Worm (Caenorhabditis elegans): ENCODE data around the gene mrpl-41.

Gene mrpl-41

DNA sequence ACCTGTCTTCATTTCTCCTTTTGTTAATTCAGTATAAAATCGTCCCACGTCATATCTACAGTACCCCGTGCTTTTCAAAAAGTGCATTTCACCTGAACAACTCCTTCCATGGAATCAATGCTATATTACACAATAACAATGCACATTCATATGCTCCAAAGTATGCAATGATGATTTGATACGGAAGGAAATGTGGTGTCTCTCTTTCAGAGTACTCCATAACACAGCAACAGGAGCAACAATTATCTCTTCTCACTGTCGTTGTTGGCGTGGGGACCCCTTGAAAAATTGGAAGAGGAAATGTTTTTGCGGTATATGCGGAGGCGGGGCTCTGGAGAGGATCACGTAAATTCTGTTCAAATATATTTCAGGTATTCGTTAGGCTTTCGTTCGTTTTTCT is 31.2 kb upstream of the mrpl-41 start, which contains the start of gene cat-2:
Gene cat-2, plus strand, starts transcription at position 301 of the 400 bp plus-strand sequence.
- TF ChIP-seq xbp-1 (tag; optimal IDR thresholded peaks at IDR 0.05) (no peak), mef-2 (tag; optimal IDR thresholded peaks at IDR 0.05) (no peak), isw-1 (GFP tag; IDR thresholded peaks at IDR 0.05) (no peak), nhr-84 (tag; optimal IDR thresholded peaks at IDR 0.05) (no peak), snpc-4 (tag; optimal IDR thresholded peaks at IDR 0.05) (no peak), nhr-20 (tag; optimal IDR thresholded peaks at IDR 0.05) (no peak), efl-1 (optimal IDR thresholded peaks at IDR 0.05) (no peak), efl-1 (GFP tag; optimal IDR thresholded peaks at IDR 0.05 in 1 of 2) (no peak), mep-1 (tag; optimal IDR thresholded peaks at IDR 0.05) (no peak), lin-13 (GFP tag; optimal IDR thresholded peaks at IDR 0.05) (no peak), tlp-1 (tag; optimal IDR thresholded peaks at IDR 0.05) (no peak), nhr-47 (tag; optimal IDR thresholded peaks at IDR 0.05) (no peak), aly-2 (tag; optimal IDR thresholded peaks at IDR 0.05) (no peak), nhr-12 (tag; optimal IDR thresholded peaks at IDR 0.05) (no peak), alr-1 (tag; optimal IDR thresholded peaks at IDR 0.05; ENCODE audit: borderline replicate concordance) (no peak), C04F5.9 (tag; optimal IDR thresholded peaks at IDR 0.05) (no peak), C34B4.2 (tag; optimal IDR thresholded peaks at IDR 0.05) (no peak), pqm-1 (tag; optimal IDR thresholded peaks at IDR 0.05) (no peak), efl-3 (GFP tag; optimal IDR thresholded peaks at IDR 0.05) (no peak), sup-37 (GFP tag; optimal IDR thresholded peaks at IDR 0.05) (no peak)

DNA sequence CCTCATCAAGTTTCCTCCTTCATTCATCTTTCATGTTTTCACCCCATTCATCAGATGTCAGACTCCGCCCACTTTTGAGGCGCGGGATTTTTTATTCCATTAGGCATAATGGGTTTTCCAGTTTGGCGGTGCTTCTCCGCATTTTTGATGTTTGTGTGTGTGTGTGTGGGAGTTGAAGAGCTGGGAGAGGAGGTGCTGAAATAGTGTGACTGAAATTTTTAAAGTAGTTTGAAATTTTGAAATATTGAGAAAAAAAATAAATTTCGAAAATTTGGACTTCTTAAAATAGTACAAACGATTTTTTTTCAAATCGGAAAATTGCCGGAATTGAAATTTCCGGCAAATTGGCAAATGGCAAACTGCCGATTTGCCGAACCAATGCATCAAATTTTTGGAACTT is 25.2 kb upstream of the mrpl-41 start, which contains the start of gene scc-2:
Gene scc-2, minus strand, starts transcription at position 101 of the 400 bp plus-strand sequence.
- TF ChIP-seq sptf-1 (tag; optimal IDR thresholded peaks at IDR 0.05): no peak

DNA sequence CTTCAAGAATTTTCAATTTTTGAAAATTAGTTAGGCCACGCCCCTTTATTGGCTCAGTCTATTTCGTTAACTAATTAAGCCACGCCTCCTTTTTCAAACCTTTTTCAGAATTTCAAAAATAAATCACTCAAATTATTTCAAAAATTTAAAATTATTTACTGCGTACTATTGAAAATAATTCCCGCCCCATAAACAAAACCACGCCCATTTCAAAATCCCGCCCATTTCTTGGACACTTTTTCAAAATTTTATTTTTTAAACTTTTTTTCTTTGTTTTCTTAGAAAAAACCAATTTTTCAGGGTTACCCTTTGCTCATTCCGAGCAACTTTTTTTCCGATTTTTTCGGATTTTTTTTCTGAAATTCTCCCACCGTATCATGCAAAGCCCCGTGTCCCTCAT is 24.7 kb upstream of the mrpl-41 start, which contains the start of gene B0432.14:
Gene B0432.14, plus strand, starts transcription at position 301 of the 400 bp plus-strand sequence.
- TF ChIP-seq unc-86 (tag; optimal IDR thresholded peaks at IDR 0.05) (no peak), nhr-11 (tag; optimal IDR thresholded peaks at IDR 0.05) (no peak), lir-3 (tag; optimal IDR thresholded peaks at IDR 0.05; ENCODE audit: poor library complexity) (no peak), nhr-28 (tag; optimal IDR thresholded peaks at IDR 0.05) (no peak), egl-27 (tag; optimal IDR thresholded peaks at IDR 0.05) (no peak), efl-3 (GFP tag; optimal IDR thresholded peaks at IDR 0.05) (no peak), pqm-1 (tag; optimal IDR thresholded peaks at IDR 0.05) (no peak), elt-2 (tag; optimal IDR thresholded peaks at IDR 0.05) (no peak)

DNA sequence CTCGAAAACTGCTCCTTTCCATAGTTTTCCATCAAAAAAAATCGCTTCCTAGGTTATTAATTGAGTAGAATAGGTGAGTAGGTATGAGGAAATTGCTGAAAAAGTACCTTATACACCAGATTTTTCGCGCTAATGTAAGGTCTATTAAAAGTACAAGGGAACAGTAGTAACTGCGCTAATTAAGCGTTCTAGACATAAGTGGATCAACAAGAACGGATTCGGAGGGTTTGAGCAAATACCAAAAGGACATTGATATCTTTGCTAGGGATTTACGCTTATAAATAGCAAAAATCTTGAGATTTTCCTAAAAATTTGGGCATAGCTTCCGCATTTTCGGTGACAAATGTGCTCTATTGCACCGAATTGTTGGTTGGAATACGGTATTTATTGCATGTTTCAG is 14.9 kb upstream of the mrpl-41 start, which contains the start of gene B0432.7:
Gene B0432.7, minus strand, starts transcription at position 101 of the 400 bp plus-strand sequence.
- TF ChIP-seq lin-35 (GFP tag; optimal IDR thresholded peaks at IDR 0.05) (no peak), unc-86 (tag; optimal IDR thresholded peaks at IDR 0.05) (no peak), ceh-8 (GFP tag; optimal IDR thresholded peaks at IDR 0.05) (no peak), nhr-28 (tag; optimal IDR thresholded peaks at IDR 0.05) (no peak), sox-4 (tag; optimal IDR thresholded peaks at IDR 0.05) (no peak), egl-27 (tag; optimal IDR thresholded peaks at IDR 0.05) (no peak), unc-62 (GFP tag; optimal IDR thresholded peaks at IDR 0.05) (no peak)

DNA sequence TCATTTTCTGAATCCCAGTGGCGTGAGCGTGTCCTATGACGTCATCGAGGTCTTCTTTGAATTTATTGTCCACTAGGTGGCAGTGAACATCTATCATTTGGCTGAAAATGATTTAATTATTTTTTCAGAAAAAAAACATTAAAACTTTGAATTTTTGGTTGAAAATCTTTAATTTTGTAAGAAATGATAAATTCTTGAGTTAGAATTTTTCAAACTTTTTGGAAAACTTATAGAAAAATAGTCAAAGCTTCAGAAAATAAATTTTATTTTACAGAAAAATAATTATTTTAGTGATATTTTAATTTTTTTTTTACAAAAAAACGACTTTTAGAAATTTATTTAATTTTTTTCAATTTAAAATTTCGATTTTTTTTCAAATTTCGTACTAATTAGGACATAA is 10.1 kb upstream of the mrpl-41 start, which contains the start of gene B0432.8:
Gene B0432.8, minus strand, starts transcription at position 101 of the 400 bp plus-strand sequence.
- TF ChIP-seq nhr-85 (tag): no peak
- TF ChIP-seq elt-2 (tag; optimal IDR thresholded peaks at IDR 0.05): no peak
- no peak for TF ChIP-seq nhr-237 (tag; optimal IDR thresholded peaks at IDR 0.05)
- TF ChIP-seq egl-13 (tag; optimal IDR thresholded peaks at IDR 0.05): no peak
- TF ChIP-seq ets-5 (GFP tag; IDR thresholded peaks at IDR 0.05): no peak
- TF ChIP-seq nhr-47 (tag; optimal IDR thresholded peaks at IDR 0.05): no peak
- no peak for TF ChIP-seq tlp-1 (tag; optimal IDR thresholded peaks at IDR 0.05)
- TF ChIP-seq ztf-4 (tag; optimal IDR thresholded peaks at IDR 0.05): no peak
- no peak for TF ChIP-seq skn-1 (tag; optimal IDR thresholded peaks at IDR 0.05)
- TF ChIP-seq snpc-4 (tag; optimal IDR thresholded peaks at IDR 0.05): no peak
- TF ChIP-seq unc-86 (tag; optimal IDR thresholded peaks at IDR 0.05): no peak
- no peak for TF ChIP-seq blmp-1 (tag; optimal IDR thresholded peaks at IDR 0.05)
- TF ChIP-seq ama-1 (optimal IDR thresholded peaks at IDR 0.05): no peak
- no peak for TF ChIP-seq C04F5.9 (tag; optimal IDR thresholded peaks at IDR 0.05)
- no peak for TF ChIP-seq snu-23 (GFP tag; optimal IDR thresholded peaks at IDR 0.05)
- TF ChIP-seq lin-35 (GFP tag; optimal IDR thresholded peaks at IDR 0.05): no peak
- TF ChIP-seq ceh-63 (GFP tag; optimal IDR thresholded peaks at IDR 0.05): no peak
- TF ChIP-seq lin-14 (GFP tag; optimal IDR thresholded peaks at IDR 0.05): no peak
